Fruit fly (Drosophila melanogaster): ENCODE measurements around the gene ppk21.

ppk21 gene

DNA sequence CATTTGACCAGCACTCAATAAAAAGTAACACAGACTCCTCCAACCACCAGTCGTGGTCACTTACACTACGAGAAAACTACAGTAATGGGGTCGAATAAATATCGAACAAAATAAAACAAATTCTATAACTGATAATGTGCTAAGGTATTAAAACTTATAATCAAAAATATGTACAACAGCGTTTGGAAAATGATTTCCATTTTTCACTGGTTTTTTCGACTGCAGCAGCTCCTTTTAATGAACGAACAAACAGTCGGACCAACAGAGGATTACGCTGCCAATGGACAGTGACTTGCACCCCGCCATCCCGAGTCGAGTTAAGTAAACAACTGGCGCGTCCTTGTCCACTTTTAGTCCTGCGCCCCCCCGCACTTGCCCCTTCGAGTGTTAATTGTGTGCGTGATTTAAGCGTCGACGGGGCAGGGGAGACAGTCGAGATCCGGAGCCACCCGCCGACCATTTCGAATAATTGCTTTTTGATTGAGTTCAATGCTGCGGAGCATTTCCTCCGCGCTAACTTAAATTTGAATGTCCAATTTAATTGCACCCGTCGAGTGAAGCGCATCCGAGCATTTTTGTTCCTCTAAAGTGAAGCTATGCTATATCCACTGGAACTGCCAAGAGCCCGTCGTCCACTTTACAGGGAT is at the start of gene ppk21:
TSS of gene ppk21 (plus strand) at position 597 of the 647 bp plus-strand sequence.
- no peak for TF ChIP-seq CTCF (optimal IDR thresholded peaks at IDR 0.05)
- no peak for TF ChIP-seq CG8478 (optimal IDR thresholded peaks at IDR 0.05)

DNA sequence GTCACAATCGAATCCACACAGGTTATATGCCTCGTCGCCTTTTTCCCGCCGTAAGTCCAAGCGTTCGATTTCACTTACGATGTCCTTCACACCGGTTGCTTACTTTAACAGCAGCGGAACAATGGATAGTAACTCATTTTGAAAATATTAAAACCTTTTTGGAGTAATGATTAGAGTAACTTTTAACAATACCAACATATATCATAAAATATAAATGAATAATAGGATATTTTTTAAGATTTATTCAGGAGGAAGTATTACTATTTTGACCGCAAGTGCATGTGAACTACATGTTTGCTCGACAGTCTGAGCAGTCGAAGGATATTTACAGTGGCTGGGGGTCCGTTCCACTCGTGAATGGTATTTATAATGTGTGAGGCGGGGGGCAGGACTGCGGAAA is 47.4 kb upstream of the ppk21 start:
- TF ChIP-seq CG8478 (optimal IDR thresholded peaks at IDR 0.05) (no peak), CTCF (optimal IDR thresholded peaks at IDR 0.05) (no peak)

DNA sequence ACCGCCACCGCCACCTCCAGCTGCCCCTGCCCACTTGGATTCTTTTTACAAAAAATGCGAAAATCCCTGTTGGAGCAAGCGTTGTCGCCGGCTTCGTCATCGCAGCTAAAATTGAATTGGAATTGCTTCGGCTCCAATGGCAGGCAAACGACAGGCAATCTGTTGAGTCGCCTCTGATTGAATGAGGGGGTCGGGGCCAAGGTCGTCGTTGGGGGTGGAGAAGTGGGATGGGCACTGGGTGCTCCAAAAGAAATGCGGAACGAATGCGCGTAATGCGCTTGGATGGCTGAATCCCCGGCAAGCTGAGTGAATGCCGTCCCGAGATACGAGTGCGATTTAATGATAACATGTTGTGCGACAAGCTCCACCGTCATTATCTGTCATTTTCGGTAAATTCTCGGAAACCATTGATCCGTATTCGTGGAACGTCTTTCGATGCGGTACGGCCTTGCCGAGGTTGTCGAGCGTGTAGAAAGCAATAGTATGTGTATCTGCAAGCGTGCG is 46.8 kb upstream of the ppk21 start:
- no peak for TF ChIP-seq CG8478 (optimal IDR thresholded peaks at IDR 0.05)
- no peak for TF ChIP-seq CTCF (optimal IDR thresholded peaks at IDR 0.05)

DNA sequence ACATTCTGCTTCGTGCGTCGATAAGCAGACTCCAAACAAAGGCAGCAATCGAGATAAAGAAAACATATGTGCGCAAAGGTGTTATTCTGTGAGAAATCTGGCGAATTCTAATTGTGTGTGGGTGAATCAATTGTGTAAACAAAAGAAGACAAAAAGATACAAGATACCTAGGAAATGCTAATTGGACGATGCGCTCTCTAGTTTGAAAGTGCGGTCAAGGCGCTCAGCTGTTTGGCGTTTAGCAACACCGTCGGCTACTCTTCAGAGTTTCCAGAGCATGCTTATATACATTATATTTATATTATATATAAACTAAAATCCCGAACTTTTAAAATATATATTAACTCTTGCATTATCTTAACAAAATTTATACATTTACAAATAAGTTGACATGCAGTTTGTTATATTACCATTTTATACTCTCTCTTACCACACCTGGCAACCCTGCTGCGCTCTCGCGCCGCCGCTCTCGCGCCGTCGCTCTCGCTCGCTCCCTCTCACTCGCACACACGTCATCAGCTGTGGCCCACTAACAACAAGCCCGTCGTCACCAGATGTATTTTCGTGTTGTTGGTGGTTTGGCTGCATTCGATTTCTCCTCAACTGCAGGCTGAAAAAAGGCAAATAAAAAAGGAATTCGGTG is 45.9 kb upstream of the ppk21 start, which contains the start of gene CG1907:
TSS of gene CG1907 (plus strand) at position 551 of the 643 bp plus-strand sequence.
- TF ChIP-seq CTCF (optimal IDR thresholded peaks at IDR 0.05) (no peak), CG8478 (optimal IDR thresholded peaks at IDR 0.05) (no peak)

DNA sequence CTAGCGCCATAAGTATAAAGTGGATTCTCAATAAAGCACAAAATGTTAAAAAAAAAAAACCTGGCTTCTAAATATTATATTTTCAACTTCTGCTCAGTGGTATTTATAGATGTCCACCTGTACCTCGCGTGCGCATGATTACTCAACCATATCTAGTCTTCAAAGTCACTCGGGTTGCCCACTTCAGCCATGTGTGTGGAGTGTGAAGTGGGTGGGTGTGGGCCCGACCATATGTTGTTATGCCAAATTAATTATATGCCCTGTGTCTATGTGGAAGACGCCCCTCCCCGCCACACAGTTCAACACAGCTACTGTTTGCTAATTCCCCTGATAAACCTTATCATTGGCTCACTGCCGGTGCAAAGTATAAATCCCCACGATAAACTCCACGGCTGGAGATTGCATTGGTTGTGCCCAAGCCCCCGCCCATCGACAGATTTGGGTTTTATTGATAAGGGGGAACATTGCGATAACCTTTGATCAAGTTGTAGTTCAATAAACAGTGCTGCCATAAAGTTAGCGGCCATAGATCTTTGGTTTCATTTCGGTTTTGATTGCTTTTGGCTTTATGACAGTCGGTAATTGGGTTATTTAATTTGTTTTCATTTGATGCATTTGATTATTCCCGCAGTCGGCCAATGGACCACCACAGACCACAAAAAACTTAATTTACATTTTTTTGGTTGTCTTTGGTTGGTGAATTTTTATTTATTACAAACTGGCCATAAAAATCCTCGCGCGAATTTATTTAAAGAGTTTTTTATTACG is 43.7 kb upstream of the ppk21 start:
- no peak for TF ChIP-seq CTCF (optimal IDR thresholded peaks at IDR 0.05)
- TF ChIP-seq CG8478 (optimal IDR thresholded peaks at IDR 0.05), result no peak

DNA sequence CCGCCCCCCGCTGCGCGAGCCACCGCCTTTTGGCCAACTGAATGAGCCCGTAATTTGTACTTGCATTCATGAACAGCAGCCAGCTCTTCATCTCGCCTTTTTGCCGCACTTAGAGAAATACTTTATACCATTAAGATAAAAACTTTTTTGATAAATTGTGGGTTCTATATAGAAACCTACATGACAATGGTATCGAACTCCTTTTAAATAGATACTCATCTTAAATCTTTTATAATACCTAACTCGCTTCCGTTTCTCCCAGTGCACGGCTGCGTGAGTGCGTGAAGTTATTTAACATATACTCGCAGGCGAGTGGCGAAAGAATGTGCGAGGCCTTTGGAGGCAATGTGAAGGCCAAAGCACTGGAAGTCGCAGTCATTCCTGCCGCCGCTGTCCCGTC is 38.7 kb upstream of the ppk21 start:
- no peak for TF ChIP-seq CG8478 (optimal IDR thresholded peaks at IDR 0.05)
- no peak for TF ChIP-seq CTCF (optimal IDR thresholded peaks at IDR 0.05)

DNA sequence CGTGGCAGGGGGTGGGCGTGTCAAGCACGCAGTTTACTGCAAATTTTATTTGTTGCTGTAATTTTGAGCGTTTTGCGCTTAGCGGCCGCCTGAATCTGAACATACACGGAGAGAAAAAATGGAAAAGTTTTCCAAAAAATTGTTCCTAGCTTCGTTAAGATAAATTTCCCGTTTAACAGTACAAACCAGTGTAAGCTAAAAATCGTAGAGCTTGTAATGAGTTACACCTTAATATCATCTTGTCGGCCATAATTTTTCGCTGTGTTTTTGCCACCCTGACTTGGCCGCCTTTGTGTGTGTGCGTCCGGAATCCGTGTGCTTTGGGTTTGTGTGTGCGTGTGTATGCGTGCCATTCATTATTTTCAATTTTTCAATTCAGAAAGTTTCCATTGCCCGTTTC is 13.1 kb upstream of the ppk21 start:
- TF ChIP-seq CG8478 (optimal IDR thresholded peaks at IDR 0.05), result no peak
- no peak for TF ChIP-seq CTCF (optimal IDR thresholded peaks at IDR 0.05)

DNA sequence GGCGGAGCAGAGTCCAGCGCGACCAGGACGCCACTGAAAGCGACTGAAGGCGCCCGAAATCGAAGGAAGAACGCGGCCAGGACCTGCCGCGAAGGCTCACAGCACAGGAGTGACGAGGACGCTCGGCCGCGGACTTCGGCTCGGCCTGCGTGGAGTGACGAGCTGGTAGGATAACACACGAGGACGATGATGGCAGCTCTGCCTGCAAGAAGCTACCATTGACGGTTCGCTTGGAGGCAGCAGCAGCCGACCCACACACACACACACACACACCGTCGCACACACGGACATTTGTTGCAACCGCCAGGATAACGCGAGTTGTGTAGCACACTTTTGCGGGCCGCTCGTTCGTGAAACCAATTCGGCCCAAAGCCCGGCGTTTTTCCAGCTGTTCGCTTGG is 4.6 kb upstream of the ppk21 start, which contains the start of gene Dop1R2:
TSS of gene Dop1R2 (minus strand) at position 35 of the 400 bp plus-strand sequence.
- no peak for TF ChIP-seq CG8478 (optimal IDR thresholded peaks at IDR 0.05)
- no peak for TF ChIP-seq CTCF (optimal IDR thresholded peaks at IDR 0.05)

dm6 chr3R:29668777-29669176 is 4.2 kb downstream of the ppk21 start, which contains the start of the genes ppk20 and ppk30:
Gene ppk20 (minus strand): TSS chr3R:29668877.
Gene ppk30 (plus strand): TSS chr3R:29669149.
- TF ChIP-seq CTCF (optimal IDR thresholded peaks at IDR 0.05), result no peak
- TF ChIP-seq CG8478 (optimal IDR thresholded peaks at IDR 0.05), result no peak

- TF ChIP-seq CG8478 (optimal IDR thresholded peaks at IDR 0.05) (no peak), CTCF (optimal IDR thresholded peaks at IDR 0.05) (no peak)
Measured at dm6 chr3R:29671060-29671707, 6.6 kb downstream of the ppk21 start, which contains the start of gene Obp99a. Gene Obp99a (plus strand): TSS chr3R:29671657.

- no peak for TF ChIP-seq CG8478 (optimal IDR thresholded peaks at IDR 0.05)
- TF ChIP-seq CTCF (optimal IDR thresholded peaks at IDR 0.05), result no peak
Measured at dm6 chr3R:29672156-29672555, 7.6 kb downstream of the ppk21 start, which contains the start of gene ppk19. Gene ppk19 (plus strand): TSS chr3R:29672456.

- no peak for TF ChIP-seq CG8478 (optimal IDR thresholded peaks at IDR 0.05)
Measured at dm6 chr3R:29675333-29675732, 10.8 kb downstream of the ppk21 start, which contains the start of the genes Bub3 and Cap-D2. Gene Bub3 (minus strand): TSS chr3R:29675421. Gene Cap-D2 (plus strand): TSS chr3R:29675651.

DNA sequence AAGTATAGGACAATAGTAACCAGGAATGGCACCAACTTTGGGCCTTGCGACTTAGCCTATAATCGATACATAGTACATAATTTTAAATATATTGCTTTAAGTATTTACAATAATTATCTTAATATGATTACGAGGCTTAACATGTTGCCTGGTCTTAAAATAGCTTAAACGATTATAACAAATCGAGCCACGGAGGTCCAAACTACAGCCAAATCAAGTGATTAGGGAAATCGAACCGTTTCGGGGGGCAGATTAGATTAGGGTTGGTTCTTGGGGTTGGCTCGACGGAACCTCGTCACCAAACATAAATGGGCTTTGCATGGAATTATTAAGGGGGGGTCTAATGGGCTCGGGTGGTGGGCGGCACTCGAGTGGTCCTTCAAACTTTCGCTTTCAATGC is 16.7 kb downstream of the ppk21 start:
- TF ChIP-seq CG8478 (optimal IDR thresholded peaks at IDR 0.05) (no peak), CTCF (optimal IDR thresholded peaks at IDR 0.05) (no peak)

DNA sequence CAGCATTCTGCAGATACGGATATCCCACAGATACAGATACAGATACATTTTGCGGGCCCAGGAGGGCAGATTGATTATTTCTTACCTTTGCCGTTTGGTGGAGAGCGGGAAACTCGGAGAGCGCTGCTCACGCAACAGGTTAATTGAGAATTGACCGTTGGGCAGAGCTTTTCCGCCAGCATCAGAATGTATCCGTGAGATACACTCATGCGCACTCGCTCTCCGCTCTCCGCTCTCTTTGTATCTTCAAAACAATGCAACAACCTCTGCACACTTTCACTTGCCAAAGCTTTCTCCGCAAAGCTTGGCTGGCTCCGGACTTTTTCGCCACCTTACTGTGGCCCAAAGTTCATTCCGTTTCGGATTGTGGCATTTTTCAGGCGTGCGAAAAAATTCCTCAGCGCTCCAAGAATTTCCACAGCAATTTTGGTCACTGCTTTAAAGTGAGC is 17.6 kb downstream of the ppk21 start, which contains the start of the genes CG7582 and Gycalpha99B:
TSS of gene CG7582 (minus strand) at position 127 of the 449 bp plus-strand sequence.
TSS of gene Gycalpha99B (plus strand) at position 352 of the 449 bp plus-strand sequence.
- TF ChIP-seq CG8478 (optimal IDR thresholded peaks at IDR 0.05) (no peak), CTCF (optimal IDR thresholded peaks at IDR 0.05) (peak in 1 of 2 experiments; percentile 13)

Measured in S2 (cell line).